4 fruit fly cellular contexts compared by ENCODE assay signal in genomic region chr3R:11694311-11695305, dm6.
TF ChIP-seq lines count a peak whose summit lies in the region.

Fer3 (minus strand) TSS chr3R:11694311.

- TF ChIP-seq CTCF in whole organism, embryonic (GFP tag; optimal IDR thresholded peaks at IDR 0.05; lab: Kevin White, UChicago): peak; percentile 74

TF ChIP-seq in whole organism, embryonic, 481 proteins besides CTCF, POLR2A, EP300 and RAD21 (continues in another document):
- TF ChIP-seq repo (GFP tag; optimal IDR thresholded peaks at IDR 0.05; lab: Kevin White, UChicago): no peak
- no peak for TF ChIP-seq CG34422 (GFP tag; IDR thresholded peaks at IDR 0.05; lab: Robert Waterston, UW)
- no peak for TF ChIP-seq Dad (GFP tag; optimal IDR thresholded peaks at IDR 0.05; lab: Kevin White, UChicago)
- TF ChIP-seq bsh (GFP tag; optimal IDR thresholded peaks at IDR 0.05; lab: Kevin White, UChicago): no peak
- no peak for TF ChIP-seq Bteb2 (GFP tag; optimal IDR thresholded peaks at IDR 0.05; lab: Kevin White, UChicago)
- peak; percentile 0 for TF ChIP-seq Meics (GFP tag; optimal IDR thresholded peaks at IDR 0.05; lab: Kevin White, UChicago)
- no peak for TF ChIP-seq CG9797 (GFP tag; optimal IDR thresholded peaks at IDR 0.05; lab: Kevin White, UChicago)
- no peak for TF ChIP-seq ap (GFP tag; IDR thresholded peaks at IDR 0.05; lab: Robert Waterston, UW)
- TF ChIP-seq cad (GFP tag; optimal IDR thresholded peaks at IDR 0.05; lab: Kevin White, UChicago): no peak
- TF ChIP-seq crc (GFP tag; optimal IDR thresholded peaks at IDR 0.05; lab: Kevin White, UChicago): no peak
- no peak for TF ChIP-seq Fer2 (tag; optimal IDR thresholded peaks at IDR 0.05; lab: Kevin White, UChicago)
- TF ChIP-seq Ada2b (GFP tag; IDR thresholded peaks at IDR 0.05; lab: Robert Waterston, UW): no peak
- peak; percentile 25 for TF ChIP-seq phol (tag; optimal IDR thresholded peaks at IDR 0.05; lab: Kevin White, UChicago)
- no peak for TF ChIP-seq sens-2 (GFP tag; IDR thresholded peaks at IDR 0.05; lab: Robert Waterston, UW)
- no peak for TF ChIP-seq CG8290 (GFP tag; optimal IDR thresholded peaks at IDR 0.05; lab: Kevin White, UChicago)
- no peak for TF ChIP-seq CG8290 (tag; optimal IDR thresholded peaks at IDR 0.05; lab: Kevin White, UChicago)
- TF ChIP-seq CG15011 (GFP tag; optimal IDR thresholded peaks at IDR 0.05; lab: Kevin White, UChicago): no peak
- TF ChIP-seq Ssrp (tag; optimal IDR thresholded peaks at IDR 0.05; lab: Kevin White, UChicago): no peak
- TF ChIP-seq Xbp1 (GFP tag; optimal IDR thresholded peaks at IDR 0.05; lab: Kevin White, UChicago): no peak
- TF ChIP-seq HLH54F (GFP tag; optimal IDR thresholded peaks at IDR 0.05; lab: Kevin White, UChicago): no peak
- TF ChIP-seq kah (GFP tag; optimal IDR thresholded peaks at IDR 0.05; lab: Kevin White, UChicago): no peak
- TF ChIP-seq CG1792 (GFP tag; optimal IDR thresholded peaks at IDR 0.05; lab: Kevin White, UChicago): no peak
- no peak for TF ChIP-seq CG3281 (GFP tag; optimal IDR thresholded peaks at IDR 0.05; lab: Kevin White, UChicago)
- no peak for TF ChIP-seq Oli (tag; optimal IDR thresholded peaks at IDR 0.05; lab: Kevin White, UChicago)
- peak; percentile 59 for TF ChIP-seq sens (GFP tag; lab: Kevin White, UChicago)

TF ChIP-seq in whole organism, prepupa, 60 proteins besides CTCF, POLR2A, EP300 and RAD21:
- TF ChIP-seq CG11762 (GFP tag; optimal IDR thresholded peaks at IDR 0.05; lab: Kevin White, UChicago; ENCODE audit: insufficient read depth): no peak
- no peak for TF ChIP-seq Gug (GFP tag; IDR thresholded peaks at IDR 0.05; lab: Robert Waterston, UW)
- no peak for TF ChIP-seq CG8319 (GFP tag; optimal IDR thresholded peaks at IDR 0.05; lab: Kevin White, UChicago)
- TF ChIP-seq svp (GFP tag; lab: Kevin White, UChicago): no peak
- TF ChIP-seq CG11294 (GFP tag; IDR thresholded peaks at IDR 0.05; lab: Robert Waterston, UW): 0 out of 2 replicates have a peak, but pooled peaks have one; percentile 5
- TF ChIP-seq Eip78C (GFP tag; lab: Kevin White, UChicago): peak; percentile 77
- TF ChIP-seq CG6276 (GFP tag; optimal IDR thresholded peaks at IDR 0.05; lab: Kevin White, UChicago): no peak
- TF ChIP-seq CG10669 (GFP tag; optimal IDR thresholded peaks at IDR 0.05; lab: Kevin White, UChicago): peak; percentile 75
TF ChIP-seq in whole organism, prepupa: peak in this region for 3.

TF ChIP-seq in whole organism, pupa, 21 proteins besides CTCF, POLR2A, EP300 and RAD21:
- TF ChIP-seq CG34367 (tag; optimal IDR thresholded peaks at IDR 0.05; lab: Kevin White, UChicago) (peak; percentile 5), CG4496 (GFP tag; IDR thresholded peaks at IDR 0.05; lab: Robert Waterston, UW) (no peak), rn (GFP tag; IDR thresholded peaks at IDR 0.05; lab: Robert Waterston, UW) (no peak), CG15710 (tag; optimal IDR thresholded peaks at IDR 0.05; lab: Kevin White, UChicago) (peak; percentile 31), CG32121 (GFP tag; IDR thresholded peaks at IDR 0.05; lab: Robert Waterston, UW) (no peak), CG12605 (GFP tag; IDR thresholded peaks at IDR 0.05; lab: Robert Waterston, UW) (0 out of 2 replicates have a peak, but pooled peaks have one; percentile 38), CG8159 (tag; optimal IDR thresholded peaks at IDR 0.05; lab: Kevin White, UChicago) (peak; percentile 39)

TF ChIP-seq in whole organism, wandering third instar larva, 38 proteins besides CTCF, POLR2A, EP300 and RAD21:
- no peak for TF ChIP-seq fru (GFP tag; optimal IDR thresholded peaks at IDR 0.05; lab: Kevin White, UChicago)
- peak; percentile 44 for TF ChIP-seq Myc (optimal IDR thresholded peaks at IDR 0.05; lab: Kevin White, UChicago)
- TF ChIP-seq Dfd (GFP tag; optimal IDR thresholded peaks at IDR 0.05; lab: Kevin White, UChicago): no peak
- no peak for TF ChIP-seq Dif (GFP tag; optimal IDR thresholded peaks at IDR 0.05; lab: Kevin White, UChicago; ENCODE audit: partially characterized antibody)

Comparison
In these comparisons a context has a peak if more than half of its experiments do, and no peak if none do; other contexts are left out.
1. Of the 7 proteins assayed by ChIP-seq in both whole organism, embryonic and whole organism, prepupa: peak only in whole organism, embryonic: Sox102F; only in whole organism, prepupa: none; in both: none; in neither: 6.